Worm (Caenorhabditis elegans) whole organism, young adult: ENCODE results near the gene odd-2.

ENCODE experiments used
- F23B12.7 ChIP-seq: sonication (generic microtip); optimal IDR thresholded peaks from 2 replicates; lab custom pipeline; 2017; ENCODE audit warnings: missing genetic modification characterization, mild to moderate bottlenecking, missing compliant biosample characterization, antibody characterized with exemption, moderate library complexity; ENCODE audit not compliant: insufficient read depth
- K12H6.12 ChIP-seq: fragments of 200-800 bp; sonication (Bioruptor generic); optimal IDR thresholded peaks from 2 replicates; lab custom pipeline; 2018; ENCODE audit warnings: mild to moderate bottlenecking, missing genetic modification characterization, missing compliant biosample characterization
- bed-1 ChIP-seq: fragments of 200-800 bp; sonication (Bioruptor generic); IDR thresholded peaks from 2 replicates; pipeline ENCODE4 v1.3.6; 2022; ENCODE audit warnings: missing genetic modification reagents, missing genetic modification characterization, missing compliant biosample characterization
- cebp-1 ChIP-seq, 2 experiments: fragments of 200-800 bp in 1 of 2; sonication (Bioruptor generic) in 1 of 2; sonication (generic microtip) in 1 of 2; IDR thresholded peaks in 1 of 2; optimal IDR thresholded peaks in 1 of 2; 2 replicates each; pipeline versions ENCODE4 v1.3.6 to Lab custom; 2017 to 2022; ENCODE audit warnings: missing compliant biosample characterization in 2 of 2, missing genetic modification characterization in 2 of 2, mild to moderate bottlenecking in 1 of 2, missing genetic modification reagents in 1 of 2, moderate library complexity in 1 of 2
- ceh-91 ChIP-seq: fragments of 200-800 bp; sonication (Bioruptor generic); IDR thresholded peaks from 2 replicates; pipeline ENCODE4 v1.3.6; 2022; ENCODE audit warnings: missing genetic modification reagents, missing genetic modification characterization, missing compliant biosample characterization
- egrh-3 ChIP-seq: fragments of 200-800 bp; sonication (Bioruptor generic); IDR thresholded peaks from 2 replicates; pipeline ENCODE4 v1.3.6; 2022; ENCODE audit warnings: missing genetic modification reagents, missing genetic modification characterization, missing compliant biosample characterization
- pbrm-1 ChIP-seq: fragments of 200-800 bp; sonication (Bioruptor generic); IDR thresholded peaks from 2 replicates; pipeline ENCODE4 v1.3.6; 2022; ENCODE audit warnings: missing genetic modification reagents, missing genetic modification characterization, missing compliant biosample characterization
- sptf-2 ChIP-seq: fragments of 200-800 bp; sonication (Bioruptor generic); optimal IDR thresholded peaks from 2 replicates; lab custom pipeline; 2018; ENCODE audit warnings: mild to moderate bottlenecking, missing genetic modification characterization, missing compliant biosample characterization

Gene odd-2

DNA sequence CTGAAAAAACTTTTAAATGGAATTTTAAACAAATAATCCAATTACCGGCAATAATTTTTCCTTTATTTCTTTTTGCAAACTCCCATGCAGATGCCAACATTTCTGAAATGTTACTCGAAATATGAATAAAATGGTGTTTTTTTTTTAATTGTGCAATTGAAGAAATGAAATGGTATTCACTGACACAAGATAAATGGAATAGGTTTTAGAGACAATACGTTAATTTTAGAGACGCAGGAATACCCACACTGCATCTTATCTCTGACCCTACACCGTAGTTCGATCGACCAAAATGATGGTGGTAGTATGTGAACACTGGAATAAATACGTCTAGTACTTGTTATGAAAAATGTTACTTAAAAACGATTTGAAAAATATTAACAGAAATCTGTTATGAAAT lies 47.5 kb downstream of the odd-2 start, which contains the start of gene prx-3:
Gene prx-3, minus strand, starts transcription at position 101 of the 400 bp plus-strand sequence.
- TF ChIP-seq K12H6.12 (tag; lab: Kevin White, UChicago): no peak
- no peak for TF ChIP-seq ceh-91 (GFP tag; lab: Robert Waterston, UW)
- no peak for TF ChIP-seq bed-1 (GFP tag; lab: Robert Waterston, UW)
- no peak for TF ChIP-seq pbrm-1 (GFP tag; lab: Robert Waterston, UW)
- no peak for TF ChIP-seq F23B12.7
- no peak for TF ChIP-seq cebp-1 (GFP tag; IDR thresholded peaks at IDR 0.05; lab: Robert Waterston, UW)
- TF ChIP-seq cebp-1 (tag; optimal IDR thresholded peaks at IDR 0.05; lab: Kevin White, UChicago): no peak
- no peak for TF ChIP-seq egrh-3 (GFP tag; lab: Robert Waterston, UW)
- TF ChIP-seq sptf-2 (GFP tag; lab: Kevin White, UChicago): no peak
